Worm (Caenorhabditis elegans): ENCODE results near the gene C54E4.5.

- TF ChIP-seq Y75B8A.6 (GFP tag; IDR thresholded peaks at IDR 0.05) = no peak
- no peak for TF ChIP-seq ceh-20 (GFP tag; IDR thresholded peaks at IDR 0.05)
- no peak for TF ChIP-seq mdl-1 (tag; optimal IDR thresholded peaks at IDR 0.05)
Observed at ce11 chrIV:2140543-2140942, 8.6 kb downstream of the C54E4.5 start, which contains the start of gene C54E4.12.
